Worm (Caenorhabditis elegans): ENCODE measurements around the gene mtp-18.

Gene mtp-18

ce11 chrX:6219892-6220291 lies 13.7 kb upstream of the mtp-18 start (continued):
- TF ChIP-seq lir-3 (tag; optimal IDR thresholded peaks at IDR 0.05; ENCODE audit: poor library complexity) (peak; percentile 23), elt-3 (tag; optimal IDR thresholded peaks at IDR 0.05) (peak in 1 of 6 experiments; percentile 58), swsn-7 (tag; optimal IDR thresholded peaks at IDR 0.05) (peak; percentile 50), sox-4 (tag; optimal IDR thresholded peaks at IDR 0.05) (no peak), nhr-20 (tag; optimal IDR thresholded peaks at IDR 0.05) (peak; percentile 65), mab-9 (GFP tag; IDR thresholded peaks at IDR 0.05) (no peak), C16A3.4 (tag; optimal IDR thresholded peaks at IDR 0.05) (peak; percentile 69), lsy-2 (tag; optimal IDR thresholded peaks at IDR 0.05) (peak in 1 of 2 experiments; percentile 48), tbx-2 (tag; optimal IDR thresholded peaks at IDR 0.05) (peak; percentile 55), ztf-4 (tag; optimal IDR thresholded peaks at IDR 0.05) (no peak), sup-37 (GFP tag; optimal IDR thresholded peaks at IDR 0.05) (no peak), sptf-1 (tag; optimal IDR thresholded peaks at IDR 0.05) (no peak), unc-98 (GFP tag; IDR thresholded peaks at IDR 0.05) (peak; percentile 5; the same call in 1 of the 2 replicates), ztf-11 (tag; optimal IDR thresholded peaks at IDR 0.05) (no peak), nhr-47 (tag; optimal IDR thresholded peaks at IDR 0.05) (peak; percentile 75), elt-2 (tag; optimal IDR thresholded peaks at IDR 0.05) (no peak), nhr-77 (tag; optimal IDR thresholded peaks at IDR 0.05) (peak; percentile 14), Y116A8C.19 (tag; optimal IDR thresholded peaks at IDR 0.05; ENCODE audit: borderline replicate concordance) (no peak), efl-1 (optimal IDR thresholded peaks at IDR 0.05) (peak in 1 of 2 experiments; percentile 14), efl-1 (GFP tag; optimal IDR thresholded peaks at IDR 0.05 in 1 of 2) (peak in 1 of 2 experiments; percentile 91), dsc-1 (tag; optimal IDR thresholded peaks at IDR 0.05) (peak; percentile 72), ceh-8 (GFP tag; optimal IDR thresholded peaks at IDR 0.05) (no peak), lin-15B (tag; optimal IDR thresholded peaks at IDR 0.05) (no peak), ceh-90 (tag; optimal IDR thresholded peaks at IDR 0.05) (no peak), jun-1 (tag; optimal IDR thresholded peaks at IDR 0.05) (peak; percentile 23), nhr-237 (tag; optimal IDR thresholded peaks at IDR 0.05) (no peak), grh-1 (GFP tag; IDR thresholded peaks at IDR 0.05) (no peak), zip-4 (GFP tag; optimal IDR thresholded peaks at IDR 0.05) (no peak), alr-1 (tag; optimal IDR thresholded peaks at IDR 0.05; ENCODE audit: borderline replicate concordance) (no peak), lin-35 (GFP tag; optimal IDR thresholded peaks at IDR 0.05) (peak; percentile 9 to 68), C34B4.2 (tag; optimal IDR thresholded peaks at IDR 0.05) (no peak), zag-1 (tag; optimal IDR thresholded peaks at IDR 0.05) (no peak), unc-62 (GFP tag; optimal IDR thresholded peaks at IDR 0.05) (no peak), blmp-1 (tag; optimal IDR thresholded peaks at IDR 0.05) (no peak), ces-1 (GFP tag; optimal IDR thresholded peaks at IDR 0.05) (no peak), nhr-85 (tag) (peak; percentile 74), snu-23 (GFP tag; optimal IDR thresholded peaks at IDR 0.05) (peak; percentile 76), tlp-1 (tag; optimal IDR thresholded peaks at IDR 0.05) (no peak), ceh-82 (tag; optimal IDR thresholded peaks at IDR 0.05) (peak; percentile 24 to 55 (median 31)), nhr-90 (tag; optimal IDR thresholded peaks at IDR 0.05; ENCODE audit: poor library complexity) (peak; percentile 67), lin-39 (tag; optimal IDR thresholded peaks at IDR 0.05) (no peak), mep-1 (tag; optimal IDR thresholded peaks at IDR 0.05) (peak; percentile 56), nhr-71 (tag; optimal IDR thresholded peaks at IDR 0.05) (peak; percentile 72), pqm-1 (tag; optimal IDR thresholded peaks at IDR 0.05) (no peak), fkh-4 (tag; optimal IDR thresholded peaks at IDR 0.05; ENCODE audit: borderline replicate concordance) (no peak), aha-1 (tag; optimal IDR thresholded peaks at IDR 0.05) (no peak), ets-5 (GFP tag; IDR thresholded peaks at IDR 0.05) (no peak), egl-13 (tag; optimal IDR thresholded peaks at IDR 0.05) (no peak), hlh-4 (tag; optimal IDR thresholded peaks at IDR 0.05) (no peak), nhr-76 (tag; optimal IDR thresholded peaks at IDR 0.05) (no peak), hlh-17 (GFP tag; optimal IDR thresholded peaks at IDR 0.05; ENCODE audit: borderline replicate concordance) (no peak), fos-1 (tag; optimal IDR thresholded peaks at IDR 0.05) (peak; percentile 27), nhr-84 (tag; optimal IDR thresholded peaks at IDR 0.05) (no peak)
